Fruit fly (Drosophila melanogaster) whole organism, prepupa: ENCODE data around the gene Coq7.

Experiments
- CG15336 ChIP-seq: fragments of 200-800 bp; sonication (Bioruptor generic); IDR thresholded peaks from 2 replicates; pipeline ENCODE4 v1.3.6; 2022; ENCODE audit warnings: missing biosample characterization, missing genetic modification characterization
- OdsH ChIP-seq: fragments of 200-800 bp; sonication (Bioruptor generic); optimal IDR thresholded peaks from 3 replicates; lab custom pipeline; 2016; ENCODE audit warnings: missing biosample characterization, missing genetic modification characterization

DNA sequence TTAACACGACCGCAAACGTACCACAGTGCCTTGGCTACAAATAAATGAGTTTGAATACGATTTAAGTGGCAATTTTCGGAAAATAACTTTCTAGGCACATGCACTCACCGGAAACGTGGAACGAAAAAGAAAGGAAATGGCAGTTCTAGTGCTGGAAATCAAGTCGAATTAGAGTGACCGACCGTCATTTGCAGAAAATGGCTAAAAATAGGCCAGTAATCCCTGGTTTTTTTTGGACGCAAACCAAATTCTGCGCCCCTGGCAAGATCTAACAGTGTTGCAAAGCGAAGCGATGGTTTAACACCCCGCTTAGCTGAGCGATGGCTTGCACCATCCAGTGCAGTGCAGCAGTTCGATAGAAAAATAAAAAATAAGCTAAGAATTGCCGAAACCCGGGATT, 26.9 kb upstream of the Coq7 start, which contains the start of gene RpL17:
- TF ChIP-seq OdsH (peak; percentile 69), CG15336 (peak; percentile 27; the same call in 1 of the 2 replicates)
